Worm (Caenorhabditis elegans) whole organism, late embryonic: ENCODE data around the gene C29F3.3.

ENCODE experiments used
- C08G9.2 ChIP-seq: sonication (generic microtip); optimal IDR thresholded peaks from 2 replicates; lab custom pipeline; 2016; ENCODE audit warnings: mild to moderate bottlenecking, missing genetic modification characterization, moderate library complexity, missing compliant biosample characterization
- C38D4.7 ChIP-seq: fragments of 200-800 bp; sonication (Bioruptor generic); optimal IDR thresholded peaks from 2 replicates; lab custom pipeline; 2018; ENCODE audit warnings: mild to moderate bottlenecking, missing genetic modification characterization, moderate library complexity, missing compliant biosample characterization
- F13H6.1 ChIP-seq: sonication (generic microtip); optimal IDR thresholded peaks from 2 replicates; lab custom pipeline; 2016; ENCODE audit warnings: missing genetic modification characterization, missing compliant biosample characterization
- Y22D7AL.16 ChIP-seq: sonication (generic microtip); optimal IDR thresholded peaks from 2 replicates; lab custom pipeline; 2016; ENCODE audit warnings: missing genetic modification characterization, missing compliant biosample characterization
- ahr-1 ChIP-seq: sonication (generic microtip); optimal IDR thresholded peaks from 2 replicates; lab custom pipeline; 2016; ENCODE audit warnings: missing genetic modification characterization, missing compliant biosample characterization
- ceh-2 ChIP-seq: sonication (generic microtip); optimal IDR thresholded peaks from 2 replicates; lab custom pipeline; 2016; ENCODE audit warnings: missing genotype, missing genetic modification characterization, missing compliant biosample characterization
- ceh-24 ChIP-seq: sonication (generic microtip); optimal IDR thresholded peaks from 2 replicates; lab custom pipeline; 2016; ENCODE audit warnings: mild to moderate bottlenecking, missing genetic modification characterization, missing compliant biosample characterization
- ceh-9 ChIP-seq: sonication (generic microtip); optimal IDR thresholded peaks from 2 replicates; lab custom pipeline; 2016; ENCODE audit warnings: mild to moderate bottlenecking, missing genetic modification characterization, inconsistent platforms, missing compliant biosample characterization
- elt-2 ChIP-seq: sonication (generic microtip); optimal IDR thresholded peaks from 2 replicates; lab custom pipeline; 2016; ENCODE audit warnings: missing genetic modification reagents, missing genetic modification characterization, missing compliant biosample characterization
- elt-4 ChIP-seq: sonication (generic microtip); optimal IDR thresholded peaks from 2 replicates; lab custom pipeline; 2016; ENCODE audit warnings: missing genetic modification characterization, missing compliant biosample characterization
- eyg-1 ChIP-seq: sonication (generic microtip); optimal IDR thresholded peaks from 2 replicates; lab custom pipeline; 2016; ENCODE audit warnings: missing genotype, missing genetic modification characterization, missing compliant biosample characterization
- fax-1 ChIP-seq: sonication (generic microtip); optimal IDR thresholded peaks from 2 replicates; lab custom pipeline; 2016; ENCODE audit warnings: missing genotype, missing genetic modification characterization, missing compliant biosample characterization
- gmeb-2 ChIP-seq: sonication (generic microtip); optimal IDR thresholded peaks from 2 replicates; lab custom pipeline; 2016; ENCODE audit warnings: missing genetic modification characterization, inconsistent platforms, missing compliant biosample characterization
- hlh-13 ChIP-seq: fragments of 200-800 bp; sonication (Bioruptor generic); optimal IDR thresholded peaks from 2 replicates; lab custom pipeline; 2018; ENCODE audit warnings: mild to moderate bottlenecking, missing genetic modification characterization, missing compliant biosample characterization
- hlh-15 ChIP-seq: sonication (generic microtip); optimal IDR thresholded peaks from 2 replicates; lab custom pipeline; 2016; ENCODE audit warnings: missing genetic modification characterization, missing compliant biosample characterization
- hlh-30 ChIP-seq: sonication (generic microtip); optimal IDR thresholded peaks from 2 replicates; lab custom pipeline; 2017; ENCODE audit warnings: antibody characterized with exemption, missing genetic modification characterization, missing compliant biosample characterization; ENCODE audit not compliant: insufficient read depth
- lin-11 ChIP-seq: fragments of 200-800 bp; sonication (Bioruptor generic); optimal IDR thresholded peaks from 2 replicates; lab custom pipeline; 2018; ENCODE audit warnings: mild to moderate bottlenecking, missing genetic modification characterization, missing compliant biosample characterization
- mec-3 ChIP-seq: sonication (generic microtip); optimal IDR thresholded peaks from 2 replicates; lab custom pipeline; 2016; ENCODE audit warnings: borderline replicate concordance, missing genetic modification characterization, missing compliant biosample characterization
- nhr-11 ChIP-seq: fragments of 150-350 bp; optimal IDR thresholded peaks from 2 replicates; lab custom pipeline; 2014; ENCODE audit warnings: missing biosample characterization, missing genetic modification characterization
- nhr-232 ChIP-seq: sonication (generic microtip); optimal IDR thresholded peaks from 2 replicates; lab custom pipeline; 2016; ENCODE audit warnings: missing genetic modification characterization, missing compliant biosample characterization
- pha-4 ChIP-seq: fragments of 150-350 bp; optimal IDR thresholded peaks from 2 replicates; lab custom pipeline; 2018; ENCODE audit warnings: missing biosample characterization, missing genetic modification reagents, missing genetic modification characterization
- pqm-1 ChIP-seq: sonication (generic microtip); optimal IDR thresholded peaks from 2 replicates; lab custom pipeline; 2016; ENCODE audit warnings: missing genetic modification characterization, missing compliant biosample characterization
- pros-1 ChIP-seq: fragments of 150-350 bp; optimal IDR thresholded peaks from 2 replicates; lab custom pipeline; 2014; ENCODE audit warnings: missing biosample characterization, missing genetic modification reagents, missing genetic modification characterization
- ref-2 ChIP-seq: sonication (generic microtip); optimal IDR thresholded peaks from 2 replicates; lab custom pipeline; 2016; ENCODE audit warnings: missing genetic modification characterization, missing compliant biosample characterization
- rnt-1 ChIP-seq: sonication (generic microtip); optimal IDR thresholded peaks from 2 replicates; lab custom pipeline; 2016; ENCODE audit warnings: missing genetic modification characterization, missing compliant biosample characterization
- sdc-2 ChIP-seq: sonication (generic microtip); optimal IDR thresholded peaks from 2 replicates; lab custom pipeline; 2016; ENCODE audit warnings: missing genotype, missing genetic modification characterization, missing compliant biosample characterization
- sox-4 ChIP-seq: sonication (generic microtip); optimal IDR thresholded peaks from 2 replicates; lab custom pipeline; 2017; ENCODE audit warnings: mild to moderate bottlenecking, missing genetic modification characterization, inconsistent platforms, missing compliant biosample characterization
- syd-9 ChIP-seq: sonication (generic microtip); optimal IDR thresholded peaks from 2 replicates; lab custom pipeline; 2016; ENCODE audit warnings: mild to moderate bottlenecking, missing genetic modification characterization, moderate library complexity, missing compliant biosample characterization
- tbx-2 ChIP-seq: sonication (generic microtip); optimal IDR thresholded peaks from 2 replicates; lab custom pipeline; 2016; ENCODE audit warnings: missing genetic modification characterization, missing compliant biosample characterization
- ttx-3 ChIP-seq: sonication (generic microtip); optimal IDR thresholded peaks from 2 replicates; lab custom pipeline; 2016; ENCODE audit warnings: missing genetic modification reagents, missing genetic modification characterization, missing compliant biosample characterization
- unc-3 ChIP-seq, 2 experiments: fragments of 200-800 bp in 1 of 2; sonication (Bioruptor generic) in 1 of 2; sonication (generic microtip) in 1 of 2; conservative IDR thresholded peaks in 1 of 2; optimal IDR thresholded peaks in 1 of 2; 2 replicates each; pipeline versions ENCODE4 v1.3.6 to Lab custom; 2016 to 2022; ENCODE audit warnings: missing compliant biosample characterization in 2 of 2, missing genetic modification characterization in 2 of 2, missing genetic modification reagents in 1 of 2
- unc-55 ChIP-seq: sonication (generic microtip); optimal IDR thresholded peaks from 2 replicates; lab custom pipeline; 2017; ENCODE audit warnings: missing biosample characterization, missing genetic modification reagents, missing genetic modification characterization
- ztf-16 ChIP-seq: sonication (generic microtip); optimal IDR thresholded peaks from 2 replicates; lab custom pipeline; 2017; ENCODE audit warnings: missing genetic modification characterization, missing compliant biosample characterization

Gene C29F3.3

DNA sequence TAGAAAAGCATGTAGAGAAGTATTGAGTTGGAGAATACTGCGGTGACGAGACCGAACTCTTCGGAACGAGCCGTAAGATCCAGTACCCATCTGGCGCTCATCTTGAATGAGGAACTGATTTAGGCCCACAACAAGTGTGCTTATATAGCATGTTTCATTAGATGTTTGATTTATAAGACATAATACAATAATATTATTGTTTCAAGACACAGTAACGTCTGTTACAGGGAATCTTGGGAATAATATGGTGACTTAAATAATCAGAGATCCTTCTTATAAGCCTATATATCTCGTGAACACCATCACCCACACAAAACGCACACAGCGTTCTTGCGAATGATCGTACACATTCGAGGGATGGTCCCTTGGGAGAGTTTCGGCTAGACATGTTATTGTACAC lies 36.5 kb upstream of the C29F3.3 start, which contains the start of gene str-88:
Gene str-88, minus strand, starts transcription at position 101 of the 400 bp plus-strand sequence.
- TF ChIP-seq hlh-30 (tag; lab: Kevin White, UChicago) (no peak), sox-4 (tag; lab: Kevin White, UChicago) (no peak), unc-3 (GFP tag; conservative IDR thresholded peaks at IDR 0.05; lab: Robert Waterston, UW) (no peak), unc-3 (tag; optimal IDR thresholded peaks at IDR 0.05; lab: Kevin White, UChicago) (no peak), mec-3 (tag; lab: Kevin White, UChicago) (no peak), Y22D7AL.16 (tag; lab: Kevin White, UChicago) (no peak), ahr-1 (tag; lab: Kevin White, UChicago) (no peak), elt-2 (tag; lab: Kevin White, UChicago) (no peak), nhr-232 (tag; lab: Kevin White, UChicago) (no peak), tbx-2 (tag; lab: Kevin White, UChicago) (no peak), lin-11 (no peak), pros-1 (tag; lab: Kevin White, UChicago) (no peak)

DNA sequence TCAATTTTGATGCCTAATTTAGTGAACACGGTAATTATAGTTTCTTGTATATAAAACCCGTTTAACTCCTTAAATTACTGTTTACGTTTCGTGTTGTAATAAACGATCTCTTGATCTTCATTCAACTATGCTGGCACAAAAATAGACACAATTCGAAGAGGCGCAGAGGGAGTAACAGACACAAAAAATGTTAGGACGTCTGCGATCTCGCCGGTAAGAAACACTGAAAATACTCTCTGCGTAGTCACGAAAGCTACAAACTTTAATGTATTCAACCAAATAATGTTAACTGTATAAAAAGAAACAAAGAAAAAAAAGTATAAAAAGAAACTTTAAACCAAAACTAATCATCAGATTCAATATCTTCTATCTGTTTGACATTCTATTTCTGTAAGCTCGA lies 33.7 kb upstream of the C29F3.3 start, which contains the start of gene dhs-23:
Gene dhs-23, plus strand, starts transcription at position 363 of the 400 bp plus-strand sequence.
- TF ChIP-seq ceh-9 (tag; lab: Kevin White, UChicago), result no peak
- TF ChIP-seq fax-1 (tag; lab: Kevin White, UChicago), result no peak
- TF ChIP-seq hlh-15, result no peak
- no peak for TF ChIP-seq C38D4.7 (GFP tag; lab: Kevin White, UChicago)

DNA sequence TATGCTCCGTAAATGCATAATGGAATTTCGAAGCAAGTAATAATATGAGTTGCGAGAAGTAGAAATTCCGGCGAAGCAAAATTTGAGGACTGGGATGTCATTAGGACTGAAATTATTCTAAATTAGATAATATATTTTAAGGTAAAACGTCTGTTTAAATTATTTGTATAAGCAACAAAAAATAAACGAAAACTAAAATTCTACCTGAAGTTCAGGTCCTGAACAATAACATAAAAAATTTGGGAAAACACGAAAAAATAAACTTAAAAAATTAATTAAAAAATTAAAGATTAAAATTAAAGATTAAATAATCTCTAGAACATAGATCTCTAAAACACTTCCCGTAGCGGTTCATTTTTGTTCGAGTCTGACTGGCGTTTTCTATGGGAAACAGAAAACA lies 32.6 kb upstream of the C29F3.3 start, which contains the start of gene srh-251:
Gene srh-251, minus strand, starts transcription at position 101 of the 400 bp plus-strand sequence.
- TF ChIP-seq hlh-13, result no peak
- no peak for TF ChIP-seq C08G9.2 (tag; lab: Kevin White, UChicago)
- TF ChIP-seq sdc-2 (tag; lab: Kevin White, UChicago), result no peak
- TF ChIP-seq rnt-1 (tag; lab: Kevin White, UChicago), result no peak
- no peak for TF ChIP-seq ahr-1 (tag; lab: Kevin White, UChicago)
- no peak for TF ChIP-seq pha-4
- no peak for TF ChIP-seq eyg-1 (tag; lab: Kevin White, UChicago)
- no peak for TF ChIP-seq ztf-16 (tag; lab: Kevin White, UChicago)

DNA sequence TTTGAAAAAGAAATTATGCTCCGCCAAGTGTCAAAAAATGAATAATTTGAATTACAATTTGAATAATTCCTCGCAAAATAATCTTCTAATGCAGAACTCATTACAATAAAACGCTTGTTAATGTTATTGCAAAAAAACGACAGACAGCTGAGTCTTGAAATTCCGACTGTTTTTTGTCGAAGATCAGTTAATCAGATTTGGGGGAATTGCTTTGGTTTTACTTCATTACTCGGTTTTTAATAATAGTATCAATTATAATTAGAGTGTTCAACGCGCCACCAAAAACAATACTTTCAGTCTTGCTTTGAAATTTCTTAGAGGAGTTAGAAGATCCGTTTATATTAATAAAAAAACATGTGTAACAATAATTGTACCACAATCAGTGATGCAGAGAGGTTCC lies 30.7 kb upstream of the C29F3.3 start, which contains the start of gene srh-122:
Gene srh-122, minus strand, starts transcription at position 101 of the 400 bp plus-strand sequence.
- TF ChIP-seq F13H6.1 (tag; lab: Kevin White, UChicago) (no peak), ceh-2 (tag; lab: Kevin White, UChicago) (no peak), unc-55 (GFP tag; lab: Kevin White, UChicago) (no peak), fax-1 (tag; lab: Kevin White, UChicago) (no peak), ceh-24 (tag; lab: Kevin White, UChicago) (no peak), elt-4 (tag; lab: Kevin White, UChicago) (no peak), ref-2 (tag; lab: Kevin White, UChicago) (no peak), syd-9 (tag; lab: Kevin White, UChicago) (no peak), pros-1 (tag; lab: Kevin White, UChicago) (no peak), ttx-3 (no peak), sdc-2 (tag; lab: Kevin White, UChicago) (no peak), pqm-1 (no peak), nhr-232 (tag; lab: Kevin White, UChicago) (no peak), hlh-15 (no peak), Y22D7AL.16 (tag; lab: Kevin White, UChicago) (no peak), eyg-1 (tag; lab: Kevin White, UChicago) (no peak), nhr-11 (tag; lab: Kevin White, UChicago) (no peak), C38D4.7 (GFP tag; lab: Kevin White, UChicago) (no peak), pha-4 (no peak), gmeb-2 (tag; lab: Kevin White, UChicago) (no peak)
